Worm (Caenorhabditis elegans) whole organism, L3 larva: Measurements from ENCODE around the gene rps-21.

ENCODE experiments used
- ZK546.5 ChIP-seq: sonication (generic microtip); optimal IDR thresholded peaks from 2 replicates; lab custom pipeline; 2017; ENCODE audit warnings: missing biosample characterization, missing genetic modification characterization
- aly-2 ChIP-seq: fragments of 150-350 bp; optimal IDR thresholded peaks from 2 replicates; lab custom pipeline; 2014; ENCODE audit warnings: missing biosample characterization, missing genetic modification characterization
- elt-3 ChIP-seq, 3 experiments: fragments of 150-350 bp in 1 of 3; sonication (generic microtip) in 2 of 3; optimal IDR thresholded peaks; 2 replicates in 2 of 3; 4 replicates in 1 of 3; lab custom pipeline; 2014 to 2017; ENCODE audit warnings: missing biosample characterization in 3 of 3, missing genetic modification characterization in 3 of 3
- fkh-10 ChIP-seq: sonication (generic microtip); optimal IDR thresholded peaks from 2 replicates; lab custom pipeline; 2017; ENCODE audit warnings: missing biosample characterization, missing genetic modification reagents, missing genetic modification characterization
- lin-15B ChIP-seq: fragments of 150-350 bp; optimal IDR thresholded peaks from 2 replicates; lab custom pipeline; 2014; ENCODE audit warnings: missing biosample characterization, missing genetic modification characterization
- unc-62 ChIP-seq: fragments of 150-350 bp; sonication (generic microtip); optimal IDR thresholded peaks from 4 replicates; lab custom pipeline; 2014; ENCODE audit warnings: missing biosample characterization, missing genetic modification reagents, missing genetic modification characterization

DNA sequence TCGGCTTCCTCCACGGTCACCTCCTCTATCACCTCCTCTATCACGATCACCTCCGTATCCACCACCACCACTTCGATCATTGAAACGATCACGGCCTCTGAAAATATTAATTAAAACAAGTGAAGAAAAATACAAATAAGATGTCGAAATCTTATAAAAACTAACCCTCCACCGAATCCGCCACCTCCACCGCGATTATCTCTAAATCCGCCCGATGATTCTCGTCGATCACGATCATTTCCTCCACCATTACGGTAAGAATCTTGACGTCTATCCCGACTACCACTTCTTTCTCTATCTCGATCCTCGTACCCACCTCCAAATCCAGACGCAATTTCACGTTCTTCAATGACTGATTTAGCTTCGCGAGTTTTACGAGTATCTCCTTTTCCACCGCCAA, 30.2 kb downstream of the rps-21 start:
- TF ChIP-seq elt-3 (tag; optimal IDR thresholded peaks at IDR 0.05; lab: Kevin White, UChicago) = no peak
- no peak for TF ChIP-seq fkh-10 (GFP tag; lab: Kevin White, UChicago)
- no peak for TF ChIP-seq aly-2 (tag; lab: Kevin White, UChicago)
- no peak for TF ChIP-seq lin-15B (tag; lab: Kevin White, UChicago)
- TF ChIP-seq unc-62 (GFP tag; lab: Kevin White, UChicago) = no peak
- no peak for TF ChIP-seq ZK546.5
